Fruit fly (Drosophila melanogaster) whole organism, prepupa: ENCODE results near the gene mio.

Experiments used
- CG34406 ChIP-seq: fragments of 200-800 bp; sonication (Bioruptor generic); optimal IDR thresholded peaks from 3 replicates; lab custom pipeline; 2016; ENCODE audit warnings: missing biosample characterization, missing genetic modification characterization
- CG6854 ChIP-seq: fragments of 200-800 bp; sonication (Bioruptor generic); optimal IDR thresholded peaks from 2 replicates; lab custom pipeline; 2017; ENCODE audit warnings: missing biosample characterization, mild to moderate bottlenecking, missing genetic modification characterization
- Eip75B ChIP-seq: fragments of 200-800 bp; sonication (Bioruptor generic); optimal IDR thresholded peaks from 3 replicates; lab custom pipeline; 2016; ENCODE audit warnings: missing biosample characterization, missing genetic modification characterization
- Hr4 ChIP-seq: fragments of 200-800 bp; sonication (Bioruptor generic); optimal IDR thresholded peaks from 3 replicates; lab custom pipeline; 2016; ENCODE audit warnings: missing biosample characterization, missing genetic modification characterization
- OdsH ChIP-seq: fragments of 200-800 bp; sonication (Bioruptor generic); optimal IDR thresholded peaks from 3 replicates; lab custom pipeline; 2016; ENCODE audit warnings: missing biosample characterization, missing genetic modification characterization
- acj6 ChIP-seq: fragments of 200-800 bp; sonication (Bioruptor generic); optimal IDR thresholded peaks from 3 replicates; lab custom pipeline; 2016; ENCODE audit warnings: missing biosample characterization, missing genetic modification characterization
- eg ChIP-seq: fragments of 200-800 bp; sonication (Bioruptor generic); IDR thresholded peaks from 3 replicates; pipeline ENCODE4 v1.3.6; 2022; ENCODE audit warnings: missing biosample characterization, missing genetic modification characterization
- net ChIP-seq: fragments of 200-800 bp; sonication (Bioruptor generic); optimal IDR thresholded peaks from 3 replicates; lab custom pipeline; 2016; ENCODE audit warnings: missing biosample characterization, missing genetic modification characterization

DNA sequence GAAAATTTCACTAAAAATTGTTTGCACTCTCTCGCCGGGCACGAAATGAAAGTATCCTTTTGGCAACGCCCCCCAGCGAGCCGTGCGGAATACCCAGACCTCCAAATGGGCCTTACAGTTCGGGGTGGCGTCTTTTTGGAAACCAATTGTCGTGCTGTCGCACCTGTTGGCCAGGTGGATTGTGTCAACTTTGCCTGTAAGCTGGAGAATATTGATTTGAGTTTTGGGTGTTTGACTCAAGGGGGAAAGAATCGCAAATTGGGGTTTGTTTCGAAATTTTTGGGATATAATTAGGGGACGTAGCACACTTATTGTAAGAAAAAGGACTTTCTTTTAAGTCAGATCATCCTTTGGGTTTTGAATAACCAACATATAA lies 19.0 kb upstream of the mio start:
- TF ChIP-seq CG34406: no peak
- TF ChIP-seq acj6 (GFP tag; lab: Kevin White, UChicago): no peak
- no peak for TF ChIP-seq net (GFP tag; lab: Kevin White, UChicago)
- TF ChIP-seq OdsH (GFP tag; lab: Kevin White, UChicago): no peak
- TF ChIP-seq Hr4 (GFP tag; lab: Kevin White, UChicago): no peak
- no peak for TF ChIP-seq Eip75B (GFP tag; lab: Kevin White, UChicago)
- TF ChIP-seq CG6854: no peak
- TF ChIP-seq eg: no peak
